Fruit fly (Drosophila melanogaster) whole organism: ENCODE data around the gene gwl.

Experiments
- CG8478 ChIP-seq: fragments of >200 bp; optimal IDR thresholded peaks from 2 replicates; lab custom pipeline; 2018; ENCODE audit warnings: inconsistent platforms
- Dll ChIP-seq: fragments of >200 bp; optimal IDR thresholded peaks from 2 replicates; lab custom pipeline; 2017
- EcR ChIP-seq, 2 experiments: fragments of >200 bp; optimal IDR thresholded peaks; 2 replicates each; lab custom pipeline; 2017; ENCODE audit warnings: missing biosample characterization in 2 of 2, missing genetic modification characterization in 2 of 2, missing genetic modification reagents in 2 of 2
- pan ChIP-seq: fragments of >200 bp; optimal IDR thresholded peaks from 2 replicates; lab custom pipeline; 2017
- psq ChIP-seq: fragments of >200 bp; optimal IDR thresholded peaks from 2 replicates; lab custom pipeline; 2017
- usp ChIP-seq: fragments of >200 bp; optimal IDR thresholded peaks from 2 replicates; lab custom pipeline; 2017; ENCODE audit warnings: missing biosample characterization, missing genetic modification characterization, mixed read lengths

Gene gwl

DNA sequence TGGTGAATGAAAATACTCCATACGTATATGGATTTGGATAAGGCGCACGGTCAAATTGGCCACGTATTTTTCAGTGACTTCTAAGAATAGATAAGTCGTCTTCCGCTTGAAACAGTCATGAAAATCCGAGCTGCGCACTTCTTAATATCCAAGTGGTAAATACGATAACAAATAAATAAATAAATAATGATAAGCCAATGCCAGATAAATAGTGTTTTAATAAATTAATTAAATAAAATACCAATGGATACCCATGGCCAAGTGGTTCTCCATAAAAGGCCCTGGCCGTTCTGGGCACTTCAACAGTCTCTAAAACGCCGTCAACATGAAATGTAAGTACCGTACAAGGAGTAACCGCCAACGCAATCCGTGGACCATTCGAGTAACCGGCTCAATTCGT lies 13.8 kb upstream of the gwl start, which contains the start of gene CG14302:
Gene CG14302 (plus strand): TSS at position 301 of the 400 bp plus-strand sequence.
- TF ChIP-seq CG8478 (lab: Kevin White, UChicago) (no peak), pan (no peak), psq (no peak), usp (GFP tag; lab: Kevin White, UChicago) (no peak), Dll (lab: Kevin White, UChicago) (no peak), EcR (GFP tag; optimal IDR thresholded peaks at IDR 0.05; lab: Kevin White, UChicago) (no peak)

DNA sequence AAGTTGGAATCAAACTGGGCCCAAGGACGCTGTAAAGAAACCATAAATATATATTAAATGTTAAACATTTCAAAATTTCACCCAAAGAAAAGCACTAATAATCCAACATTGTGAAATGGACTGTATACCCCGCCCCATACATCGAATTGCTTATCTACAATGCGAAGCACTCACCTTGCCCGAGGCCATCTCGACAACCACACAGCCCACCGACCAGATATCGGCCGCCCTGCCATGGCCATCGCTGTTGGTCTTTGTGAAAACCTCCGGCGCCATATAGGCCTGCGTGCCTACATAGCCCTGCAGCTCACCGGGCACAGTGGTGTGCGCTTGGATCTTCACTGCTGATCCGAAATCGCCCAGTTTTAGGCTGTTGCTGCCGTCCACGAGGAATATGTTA lies 12.6 kb upstream of the gwl start:
- no peak for TF ChIP-seq usp (GFP tag; lab: Kevin White, UChicago)
- no peak for TF ChIP-seq psq
- no peak for TF ChIP-seq Dll (lab: Kevin White, UChicago)
- TF ChIP-seq pan, result no peak
- TF ChIP-seq EcR (GFP tag; optimal IDR thresholded peaks at IDR 0.05; lab: Kevin White, UChicago), result no peak
- no peak for TF ChIP-seq CG8478 (lab: Kevin White, UChicago)

DNA sequence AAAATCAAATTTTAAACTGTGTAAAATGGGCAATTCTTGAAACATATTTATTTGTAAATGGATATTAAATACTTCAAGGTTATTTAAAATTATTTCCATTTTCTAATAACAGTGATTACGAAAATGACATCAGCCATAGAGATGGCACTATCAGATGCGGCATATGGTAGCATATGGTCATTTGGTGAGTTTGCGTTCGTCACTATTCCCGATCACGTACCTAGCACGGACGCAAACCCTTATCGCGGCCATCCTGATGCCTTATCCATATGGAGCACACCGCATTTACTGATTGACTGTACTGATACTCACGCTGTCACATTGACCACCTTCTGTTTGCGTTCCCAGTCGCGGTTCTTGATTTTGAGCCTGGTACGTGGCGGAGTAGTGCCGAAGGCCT lies 8.1 kb upstream of the gwl start:
- TF ChIP-seq CG8478 (lab: Kevin White, UChicago) (no peak), pan (no peak), usp (GFP tag; lab: Kevin White, UChicago) (no peak), Dll (lab: Kevin White, UChicago) (no peak), psq (no peak), EcR (GFP tag; optimal IDR thresholded peaks at IDR 0.05; lab: Kevin White, UChicago) (no peak)

DNA sequence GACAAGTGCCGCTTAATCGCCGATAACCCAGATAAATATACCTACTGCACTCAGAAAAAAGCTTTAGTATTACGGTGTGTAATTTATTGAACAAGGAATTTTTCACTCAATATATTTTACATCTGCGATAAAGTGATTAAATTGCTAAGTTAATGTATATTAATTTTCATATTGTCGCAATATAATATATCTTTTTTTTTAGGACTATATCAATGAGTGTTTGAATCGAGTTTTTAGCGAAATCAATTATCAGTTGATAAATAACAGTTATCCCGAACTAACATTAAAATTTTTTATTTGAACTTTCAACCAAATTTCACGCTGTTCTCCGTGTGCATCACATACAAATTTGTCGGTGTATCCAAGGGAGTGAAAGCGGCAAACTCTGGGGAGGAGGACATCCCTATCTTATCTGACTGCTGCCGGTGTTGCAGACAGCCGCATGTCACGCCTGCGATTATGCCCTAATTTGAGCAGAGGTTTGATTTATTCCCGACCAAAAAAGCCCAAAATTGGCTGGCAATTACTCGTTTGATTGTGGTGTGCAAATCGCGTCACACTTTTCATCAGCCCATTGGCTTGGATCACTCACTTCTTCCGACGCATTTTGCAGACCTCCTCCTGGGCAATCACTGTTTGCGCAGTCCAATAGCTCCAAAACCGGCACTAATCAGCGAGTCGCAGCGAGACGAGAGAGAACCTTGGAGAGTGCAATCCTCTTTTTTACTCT lies 7.3 kb upstream of the gwl start:
- TF ChIP-seq CG8478 (lab: Kevin White, UChicago) (no peak), EcR (GFP tag; optimal IDR thresholded peaks at IDR 0.05; lab: Kevin White, UChicago) (no peak), psq (no peak), Dll (lab: Kevin White, UChicago) (peak; percentile 61)

DNA sequence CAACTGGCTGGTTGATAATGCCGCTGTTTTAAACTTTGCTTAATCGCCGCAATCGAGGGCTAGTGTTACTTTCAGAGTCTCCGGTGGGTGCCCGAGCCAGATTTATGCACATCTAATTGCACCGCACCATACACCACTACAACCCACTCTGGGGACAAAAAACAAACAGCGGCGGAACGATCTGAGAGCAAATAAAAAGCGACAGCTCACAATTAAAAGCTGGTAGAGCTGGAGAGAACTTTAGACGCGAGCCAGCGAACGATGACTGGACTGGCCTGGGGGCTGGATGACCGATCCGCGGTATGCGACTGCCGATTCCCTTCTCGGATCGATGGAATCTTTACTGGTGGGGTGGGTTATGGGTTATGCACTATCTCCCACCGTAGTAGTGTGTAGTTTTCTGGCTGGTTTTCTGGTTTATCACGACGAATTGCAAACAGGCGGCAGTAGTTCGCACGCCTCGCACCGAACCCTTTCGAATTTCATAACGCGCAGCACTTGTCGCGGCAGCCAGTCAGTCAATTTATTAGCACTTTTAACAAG lies 6.7 kb upstream of the gwl start:
- TF ChIP-seq pan, result no peak
- TF ChIP-seq EcR (GFP tag; optimal IDR thresholded peaks at IDR 0.05; lab: Kevin White, UChicago), result no peak
- TF ChIP-seq psq, result no peak
- TF ChIP-seq usp (GFP tag; lab: Kevin White, UChicago), result no peak
- no peak for TF ChIP-seq Dll (lab: Kevin White, UChicago)
- no peak for TF ChIP-seq CG8478 (lab: Kevin White, UChicago)

DNA sequence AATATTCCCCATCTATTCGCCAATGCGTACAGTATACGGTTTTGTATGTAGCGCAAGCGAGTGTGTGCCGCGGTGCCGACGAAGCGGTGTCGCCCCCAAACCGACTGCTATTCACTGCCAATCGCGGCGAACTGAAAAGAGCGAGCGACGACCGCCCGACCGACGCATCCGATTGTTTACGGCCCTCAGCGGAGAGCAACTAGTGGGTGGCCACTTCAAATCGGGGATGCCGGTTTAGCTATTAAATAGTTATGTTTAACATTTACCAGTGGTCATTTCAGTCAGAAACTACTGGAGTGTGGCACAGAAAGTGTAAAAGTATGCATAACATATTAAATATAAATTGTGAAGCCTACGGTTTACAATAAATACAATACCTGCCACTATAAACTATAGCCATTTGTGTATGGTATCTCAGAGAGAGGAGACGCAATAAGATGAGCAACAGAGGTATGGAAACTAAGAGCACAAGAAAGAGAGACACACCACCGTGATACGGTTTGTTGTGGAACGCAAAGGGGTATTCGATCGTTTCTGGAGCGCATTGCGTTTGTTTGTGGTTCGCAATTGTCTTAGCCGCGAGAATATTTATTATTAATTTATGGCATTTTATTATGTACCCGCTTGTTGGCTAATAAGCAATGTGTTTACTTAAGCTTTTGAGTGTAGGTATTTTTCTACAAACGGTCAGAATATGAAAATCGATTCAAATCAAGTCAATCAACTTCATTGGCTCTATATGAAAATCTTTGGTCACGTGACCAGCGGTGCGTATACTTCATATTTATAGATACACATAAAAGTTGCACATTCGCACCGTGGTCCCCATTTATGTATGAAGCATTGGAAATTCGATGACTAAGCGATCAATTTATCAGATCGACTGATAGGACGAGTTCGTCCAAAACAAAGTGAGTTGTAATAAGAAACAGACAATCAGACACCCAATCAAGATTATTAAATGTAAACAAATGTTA lies 5.9 kb upstream of the gwl start:
- TF ChIP-seq CG8478 (lab: Kevin White, UChicago), result no peak
- no peak for TF ChIP-seq EcR (GFP tag; optimal IDR thresholded peaks at IDR 0.05; lab: Kevin White, UChicago)
- TF ChIP-seq pan, result no peak
- TF ChIP-seq usp (GFP tag; lab: Kevin White, UChicago), result no peak
- no peak for TF ChIP-seq Dll (lab: Kevin White, UChicago)
- no peak for TF ChIP-seq psq

DNA sequence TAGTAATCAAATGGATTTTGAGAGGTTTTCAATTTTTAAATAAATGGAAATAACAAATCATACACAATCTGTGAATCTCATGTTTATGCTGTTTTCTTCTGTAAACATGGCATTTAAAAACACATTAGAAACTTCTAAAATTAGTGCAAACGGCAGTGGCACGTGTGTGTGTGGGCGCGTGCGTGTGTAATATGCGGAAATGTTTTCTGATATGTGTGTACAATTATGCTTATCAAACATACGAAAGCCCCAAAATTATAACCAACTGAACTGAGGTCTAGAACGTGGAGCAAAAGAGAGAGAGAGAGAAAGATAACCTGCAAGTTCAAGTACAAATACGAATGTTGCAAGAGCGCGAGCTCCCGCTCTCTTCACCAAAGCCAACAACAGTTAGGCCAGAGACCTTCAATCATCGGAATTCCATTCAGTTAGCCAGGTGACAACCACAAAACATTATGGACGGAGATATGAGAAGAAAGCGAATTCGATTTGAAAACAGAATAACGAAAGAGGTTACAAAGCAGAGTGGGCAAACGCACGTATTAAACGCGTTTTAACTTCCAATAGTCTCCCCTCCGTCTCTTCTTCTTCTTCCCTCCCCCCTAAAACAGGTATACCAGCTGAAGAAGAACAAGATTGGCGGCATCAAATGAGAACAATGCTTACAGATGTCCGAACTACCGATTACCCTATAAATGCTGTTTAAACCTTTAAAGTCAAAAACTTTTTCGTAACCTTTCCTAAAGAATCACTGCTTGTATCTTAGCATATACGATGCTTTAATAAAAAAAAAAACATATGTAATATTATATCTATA lies 4.9 kb upstream of the gwl start:
- TF ChIP-seq pan (peak; percentile 95), CG8478 (lab: Kevin White, UChicago) (no peak)

DNA sequence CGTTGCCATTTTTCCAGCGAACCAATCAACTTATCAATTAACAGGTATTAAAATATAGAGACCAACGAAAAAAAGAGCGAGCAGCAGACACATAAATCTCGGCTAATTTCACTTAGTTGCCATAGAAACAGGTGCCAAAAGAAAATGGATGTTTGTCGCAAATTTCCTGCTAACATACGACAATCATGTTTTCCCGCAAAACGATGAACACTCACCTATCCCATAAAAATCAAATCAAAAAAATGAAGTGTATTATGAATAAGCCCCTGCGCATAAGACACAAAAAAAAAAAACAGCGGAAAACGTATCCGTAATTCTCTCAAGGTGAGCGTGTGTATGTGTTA lies 4.4 kb upstream of the gwl start:
- TF ChIP-seq pan (peak; percentile 92), usp (GFP tag; lab: Kevin White, UChicago) (no peak), Dll (lab: Kevin White, UChicago) (no peak)

DNA sequence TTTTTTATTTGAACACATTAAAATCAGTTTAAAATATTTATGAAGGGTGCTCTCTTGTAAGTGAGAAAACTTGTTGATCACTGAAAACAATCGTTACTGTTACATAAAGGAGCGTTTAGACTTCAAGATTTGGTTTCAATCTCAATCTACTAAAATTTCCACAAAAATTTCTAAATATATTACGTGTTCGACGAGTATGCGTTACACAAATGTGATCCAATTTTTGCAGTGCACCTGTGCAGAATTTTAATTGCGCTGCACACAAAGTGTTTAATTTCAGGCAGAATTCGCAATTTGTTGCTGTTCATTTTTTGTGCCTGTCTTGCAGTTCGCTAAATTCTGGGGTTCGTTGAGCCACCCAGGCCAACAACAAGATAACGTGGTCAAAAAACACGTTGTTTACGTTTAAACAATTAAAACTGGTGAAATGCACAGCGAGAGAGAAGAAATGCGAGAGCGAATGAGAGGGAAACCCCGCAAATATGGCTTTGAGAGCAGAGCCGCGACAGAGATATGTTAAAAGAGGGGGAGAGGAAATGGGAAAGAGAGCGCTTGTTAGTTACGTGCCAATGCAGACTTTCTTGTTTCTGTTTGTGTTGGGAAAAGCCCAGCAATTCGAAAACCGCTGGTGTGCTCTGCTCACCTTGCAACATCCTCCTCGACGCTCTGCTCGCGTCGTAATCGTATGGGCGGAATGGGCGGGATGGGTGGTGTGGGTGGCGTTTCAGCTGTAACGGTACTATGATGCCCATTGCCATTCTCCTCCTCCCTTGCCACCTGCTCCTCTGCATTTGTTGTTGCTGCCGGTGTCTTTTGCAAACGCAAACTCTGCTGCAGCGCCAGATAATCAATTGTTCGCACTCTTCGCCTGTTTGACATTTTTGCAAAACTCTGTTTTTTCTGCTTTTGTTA lies 3.6 kb upstream of the gwl start:
- TF ChIP-seq Dll (lab: Kevin White, UChicago) (peak; percentile 85), EcR (GFP tag; optimal IDR thresholded peaks at IDR 0.05; lab: Kevin White, UChicago) (no peak), CG8478 (lab: Kevin White, UChicago) (no peak)

DNA sequence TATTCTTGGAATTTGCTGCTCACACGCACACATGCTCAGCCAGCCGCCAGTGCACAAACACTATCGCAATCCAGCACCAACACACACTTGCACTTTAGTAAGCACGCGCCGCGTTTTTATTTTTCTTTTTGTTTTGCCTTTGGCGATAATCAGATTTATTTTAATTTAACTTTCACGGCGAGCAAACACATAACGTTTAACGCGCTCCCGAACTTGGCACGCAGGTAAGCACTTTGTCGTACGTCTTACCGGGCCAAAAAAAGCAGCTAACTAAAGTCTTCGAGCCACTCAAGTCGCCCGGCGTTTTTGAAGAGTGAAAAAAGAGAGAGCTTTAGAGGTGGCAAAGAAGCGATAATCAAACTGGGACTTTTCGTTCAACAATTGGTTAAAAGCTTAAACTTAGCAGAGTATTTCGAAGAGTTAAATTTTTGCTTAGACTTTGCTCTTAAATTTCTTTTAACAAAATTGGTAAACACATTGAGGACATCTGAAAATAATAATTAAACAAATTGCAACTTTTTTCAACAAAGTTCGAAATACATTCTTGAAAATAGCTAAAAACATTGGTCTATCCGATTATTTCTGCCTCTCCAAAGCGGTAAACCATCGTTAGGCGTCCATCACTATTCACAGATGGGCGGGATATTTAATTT lies 2.8 kb upstream of the gwl start, which contains the start of gene Mekk1:
Gene Mekk1 (minus strand): TSS at position 325 of the 653 bp plus-strand sequence.
- TF ChIP-seq pan, result no peak
- no peak for TF ChIP-seq EcR (GFP tag; optimal IDR thresholded peaks at IDR 0.05; lab: Kevin White, UChicago)
- TF ChIP-seq CG8478 (lab: Kevin White, UChicago), result no peak
- no peak for TF ChIP-seq usp (GFP tag; lab: Kevin White, UChicago)
- TF ChIP-seq psq, result no peak
